Fruit fly (Drosophila melanogaster) whole organism: ENCODE data around the gene CG31407.

Experiments used
- CG8478 ChIP-seq: fragments of >200 bp; optimal IDR thresholded peaks from 2 replicates; lab custom pipeline; 2018; ENCODE audit warnings: inconsistent platforms
- Dll ChIP-seq: fragments of >200 bp; optimal IDR thresholded peaks from 2 replicates; lab custom pipeline; 2017
- EcR ChIP-seq, 2 experiments: fragments of >200 bp; optimal IDR thresholded peaks; 2 replicates each; lab custom pipeline; 2017; ENCODE audit warnings: missing biosample characterization in 2 of 2, missing genetic modification characterization in 2 of 2, missing genetic modification reagents in 2 of 2
- pan ChIP-seq: fragments of >200 bp; optimal IDR thresholded peaks from 2 replicates; lab custom pipeline; 2017
- psq ChIP-seq: fragments of >200 bp; optimal IDR thresholded peaks from 2 replicates; lab custom pipeline; 2017
- usp ChIP-seq: fragments of >200 bp; optimal IDR thresholded peaks from 2 replicates; lab custom pipeline; 2017; ENCODE audit warnings: missing biosample characterization, missing genetic modification characterization, mixed read lengths

Gene CG31407

dm6 chr3R:9978977-9979376 lies 46.0 kb downstream of the CG31407 start:
- TF ChIP-seq EcR (GFP tag; optimal IDR thresholded peaks at IDR 0.05; lab: Kevin White, UChicago) = no peak
- TF ChIP-seq pan (lab: Kevin White, UChicago) = no peak
- no peak for TF ChIP-seq usp
- no peak for TF ChIP-seq psq (lab: Kevin White, UChicago)
- no peak for TF ChIP-seq Dll
- TF ChIP-seq CG8478 (lab: Kevin White, UChicago) = no peak

- TF ChIP-seq CG8478 (lab: Kevin White, UChicago) (no peak), usp (no peak), Dll (no peak), EcR (GFP tag; optimal IDR thresholded peaks at IDR 0.05; lab: Kevin White, UChicago) (no peak), pan (lab: Kevin White, UChicago) (no peak), psq (lab: Kevin White, UChicago) (no peak)
Measured at dm6 chr3R:9977494-9977893, 47.5 kb downstream of the CG31407 start.
